Worm (Caenorhabditis elegans): ENCODE measurements around the gene rpl-28.
A peak's percentile ranks its signal among the peaks of the same experiment; 100 is the strongest.

The rpl-28 gene

DNA sequence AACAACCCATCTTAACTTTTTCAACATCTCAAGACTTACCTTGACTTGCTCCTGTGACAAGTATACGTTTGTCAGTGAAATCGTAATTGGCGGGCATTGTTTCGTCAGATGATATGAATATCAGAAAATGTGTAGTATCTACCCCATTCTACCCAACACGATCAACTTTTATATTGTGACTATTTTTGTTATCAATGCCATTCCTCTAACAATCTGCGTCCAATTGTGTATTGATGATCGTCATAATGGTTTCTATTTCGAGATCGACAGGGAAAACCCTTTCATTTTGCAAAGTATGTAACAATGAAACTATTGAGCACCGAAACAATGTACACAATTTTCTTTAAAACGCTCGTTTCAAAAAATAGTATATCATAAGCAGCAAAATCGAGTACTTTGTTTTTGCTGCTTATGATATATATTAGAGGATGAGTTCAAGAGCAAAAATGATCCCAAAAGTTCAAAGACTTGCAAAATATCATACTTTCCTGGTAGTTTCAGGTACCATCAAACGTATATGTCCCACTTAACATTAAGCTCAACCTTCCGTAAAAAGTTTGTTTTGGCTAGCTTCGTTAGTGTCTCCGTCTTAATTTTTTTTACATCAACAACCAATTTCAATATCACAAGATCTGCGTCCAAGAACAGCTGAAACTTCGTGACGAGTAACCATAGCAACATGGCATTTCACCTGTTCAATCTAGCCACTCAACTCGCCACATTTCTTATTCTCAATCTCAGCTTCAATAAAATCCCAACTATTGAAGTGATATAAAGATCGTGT, 5.7 kb upstream of the rpl-28 start, which contains the start of the genes dhs-21 and xbx-9:
TSS of gene dhs-21 (minus strand) at position 181 of the 784 bp plus-strand sequence.
TSS of gene xbx-9 (plus strand) at position 734 of the 784 bp plus-strand sequence.
- TF ChIP-seq daf-16 (GFP tag; optimal IDR thresholded peaks at IDR 0.05) (no peak), daf-16 (tag; optimal IDR thresholded peaks at IDR 0.05) (peak; percentile 64), tra-1 (GFP tag; IDR thresholded peaks at IDR 0.05) (no peak), T20F7.1 (GFP tag; optimal IDR thresholded peaks at IDR 0.05) (peak; percentile 56), mxl-2 (GFP tag; conservative IDR thresholded peaks at IDR 0.05) (no peak), ztf-7 (tag; optimal IDR thresholded peaks at IDR 0.05) (peak; percentile 49), attf-4 (tag; optimal IDR thresholded peaks at IDR 0.05) (no peak), arid-1 (GFP tag; conservative IDR thresholded peaks at IDR 0.05) (no peak), vab-7 (GFP tag; IDR thresholded peaks at IDR 0.05) (no peak), nhr-77 (tag; optimal IDR thresholded peaks at IDR 0.05) (peak; percentile 51), lim-7 (GFP tag; IDR thresholded peaks at IDR 0.05) (no peak), sdz-12 (GFP tag; optimal IDR thresholded peaks at IDR 0.05) (no peak), dmd-6 (GFP tag; IDR thresholded peaks at IDR 0.05) (peak; percentile 53), nhr-28 (tag; optimal IDR thresholded peaks at IDR 0.05) (peak; percentile 92), T26A8.4 (GFP tag; IDR thresholded peaks at IDR 0.05) (no peak), hlh-11 (tag; optimal IDR thresholded peaks at IDR 0.05) (peak; percentile 54), lin-15B (tag; optimal IDR thresholded peaks at IDR 0.05) (no peak), nhr-10 (tag; optimal IDR thresholded peaks at IDR 0.05) (peak; percentile 30), unc-62 (GFP tag; optimal IDR thresholded peaks at IDR 0.05 in 1 of 2) (peak in 1 of 2 experiments; percentile 95), unc-62 (tag; optimal IDR thresholded peaks at IDR 0.05) (no peak), hlh-30 (tag; optimal IDR thresholded peaks at IDR 0.05; ENCODE audit: insufficient read depth) (peak; percentile 65), mes-2 (tag; optimal IDR thresholded peaks at IDR 0.05; ENCODE audit: poor library complexity, severe bottlenecking) (peak; percentile 19), nhr-6 (tag; optimal IDR thresholded peaks at IDR 0.05) (peak; percentile 62), jun-1 (tag; optimal IDR thresholded peaks at IDR 0.05) (no peak), ceh-44 (GFP tag; IDR thresholded peaks at IDR 0.05) (no peak), zip-2 (tag; optimal IDR thresholded peaks at IDR 0.05) (no peak), nhr-11 (tag; optimal IDR thresholded peaks at IDR 0.05) (no peak), mxl-3 (GFP tag; optimal IDR thresholded peaks at IDR 0.05) (peak; percentile 35), pqm-1 (tag; optimal IDR thresholded peaks at IDR 0.05) (peak; percentile 65), dve-1 (tag; optimal IDR thresholded peaks at IDR 0.05; ENCODE audit: insufficient read depth) (peak; percentile 64), lin-1 (GFP tag; IDR thresholded peaks at IDR 0.05) (0 out of 2 replicates have a peak, but pooled peaks have one; percentile 17), ama-1 (optimal IDR thresholded peaks at IDR 0.05) (no peak)

ce11 chrV:12732734-12733133, 4.8 kb upstream of the rpl-28 start:
- TF ChIP-seq daf-16 (GFP tag; optimal IDR thresholded peaks at IDR 0.05) (no peak), daf-16 (tag; optimal IDR thresholded peaks at IDR 0.05) (peak; percentile 56), ceh-20 (GFP tag; IDR thresholded peaks at IDR 0.05) (no peak), tag-97 (GFP tag; IDR thresholded peaks at IDR 0.05) (no peak), tra-1 (GFP tag; IDR thresholded peaks at IDR 0.05) (no peak), pqm-1 (tag; optimal IDR thresholded peaks at IDR 0.05) (peak; percentile 58), dve-1 (tag; optimal IDR thresholded peaks at IDR 0.05; ENCODE audit: insufficient read depth) (peak; percentile 42), hlh-11 (tag; optimal IDR thresholded peaks at IDR 0.05) (peak; percentile 19), nhr-77 (tag; optimal IDR thresholded peaks at IDR 0.05) (peak; percentile 55), nhr-42 (GFP tag; IDR thresholded peaks at IDR 0.05) (no peak), nhr-237 (tag; optimal IDR thresholded peaks at IDR 0.05) (no peak), nhr-28 (tag; optimal IDR thresholded peaks at IDR 0.05) (peak; percentile 61)

- TF ChIP-seq snpc-4 (tag; optimal IDR thresholded peaks at IDR 0.05) (no peak), mdl-1 (tag; optimal IDR thresholded peaks at IDR 0.05) (no peak), tag-97 (GFP tag; IDR thresholded peaks at IDR 0.05) (no peak), lin-1 (GFP tag; IDR thresholded peaks at IDR 0.05) (no peak), dmd-8 (GFP tag; IDR thresholded peaks at IDR 0.05) (no peak), nhr-76 (tag; optimal IDR thresholded peaks at IDR 0.05) (no peak), dmd-9 (GFP tag; IDR thresholded peaks at IDR 0.05) (no peak), zag-1 (tag; optimal IDR thresholded peaks at IDR 0.05) (no peak), ceh-82 (tag; optimal IDR thresholded peaks at IDR 0.05) (no peak), mep-1 (tag; optimal IDR thresholded peaks at IDR 0.05) (no peak), nhr-41 (GFP tag; IDR thresholded peaks at IDR 0.05) (no peak), Y75B8A.6 (GFP tag; IDR thresholded peaks at IDR 0.05) (no peak), lin-39 (tag; optimal IDR thresholded peaks at IDR 0.05) (no peak), nhr-11 (tag; optimal IDR thresholded peaks at IDR 0.05) (no peak), lin-38 (GFP tag; IDR thresholded peaks at IDR 0.05) (no peak), egl-27 (tag; optimal IDR thresholded peaks at IDR 0.05) (no peak)
Measured at ce11 chrV:12729220-12729619, 1.3 kb upstream of the rpl-28 start, which contains the start of gene R11D1.10. Gene R11D1.10, plus strand, starts transcription at chrV:12729520.
